Worm (Caenorhabditis elegans): ENCODE measurements around the gene C04G6.2.

Gene C04G6.2

ce11 chrII:5091640-5092243 is 1.3 kb upstream of the C04G6.2 start, which contains the start of gene pld-1:
TSS of gene pld-1 (minus strand) at chrII:5091690.
- TF ChIP-seq sptf-1 (tag; optimal IDR thresholded peaks at IDR 0.05) (no peak), ceh-39 (tag; optimal IDR thresholded peaks at IDR 0.05) (no peak), ham-2 (GFP tag; optimal IDR thresholded peaks at IDR 0.05) (no peak), tbx-8 (GFP tag; optimal IDR thresholded peaks at IDR 0.05) (no peak), snpc-4 (tag; optimal IDR thresholded peaks at IDR 0.05) (no peak), pha-4 (tag; optimal IDR thresholded peaks at IDR 0.05) (no peak), mab-5 (tag; optimal IDR thresholded peaks at IDR 0.05) (no peak)

ce11 chrII:5093945-5094344 is 914 bp downstream of the C04G6.2 start, which contains the start of gene C04G6.13:
TSS of gene C04G6.13 (plus strand) at chrII:5094245.
- no peak for TF ChIP-seq snpc-4 (tag; optimal IDR thresholded peaks at IDR 0.05)
- TF ChIP-seq tbx-8 (GFP tag; optimal IDR thresholded peaks at IDR 0.05): no peak
- no peak for TF ChIP-seq ces-1 (GFP tag; optimal IDR thresholded peaks at IDR 0.05)
- no peak for TF ChIP-seq unc-120 (tag; optimal IDR thresholded peaks at IDR 0.05; ENCODE audit: poor library complexity, severe bottlenecking)
- TF ChIP-seq elt-1 (tag; optimal IDR thresholded peaks at IDR 0.05; ENCODE audit: borderline replicate concordance, insufficient read depth): no peak
- TF ChIP-seq drap-1 (GFP tag; optimal IDR thresholded peaks at IDR 0.05): no peak
- no peak for TF ChIP-seq mep-1 (tag; optimal IDR thresholded peaks at IDR 0.05)
- no peak for TF ChIP-seq lsy-2 (tag; optimal IDR thresholded peaks at IDR 0.05)
- no peak for TF ChIP-seq blmp-1 (tag; optimal IDR thresholded peaks at IDR 0.05)
- no peak for TF ChIP-seq M03D4.4 (tag; optimal IDR thresholded peaks at IDR 0.05)
- TF ChIP-seq ceh-83 (GFP tag; optimal IDR thresholded peaks at IDR 0.05): no peak
- no peak for TF ChIP-seq pha-4 (tag; optimal IDR thresholded peaks at IDR 0.05)
- TF ChIP-seq ceh-43 (GFP tag; optimal IDR thresholded peaks at IDR 0.05): no peak
- TF ChIP-seq ham-2 (GFP tag; optimal IDR thresholded peaks at IDR 0.05): no peak
- TF ChIP-seq hlh-1 (tag; optimal IDR thresholded peaks at IDR 0.05): no peak

- TF ChIP-seq nhr-28 (tag; optimal IDR thresholded peaks at IDR 0.05) (no peak), drap-1 (GFP tag; optimal IDR thresholded peaks at IDR 0.05) (no peak), mls-2 (tag; optimal IDR thresholded peaks at IDR 0.05) (no peak), sem-2 (GFP tag; optimal IDR thresholded peaks at IDR 0.05) (no peak), ceh-83 (GFP tag; optimal IDR thresholded peaks at IDR 0.05) (no peak), ham-2 (GFP tag; optimal IDR thresholded peaks at IDR 0.05) (no peak), nhr-2 (tag; optimal IDR thresholded peaks at IDR 0.05) (no peak), unc-120 (tag; optimal IDR thresholded peaks at IDR 0.05; ENCODE audit: poor library complexity, severe bottlenecking) (no peak), elt-1 (tag; optimal IDR thresholded peaks at IDR 0.05; ENCODE audit: borderline replicate concordance, insufficient read depth) (no peak), ceh-39 (tag; optimal IDR thresholded peaks at IDR 0.05) (no peak), unc-62 (GFP tag; optimal IDR thresholded peaks at IDR 0.05) (no peak), lin-32 (GFP tag; optimal IDR thresholded peaks at IDR 0.05) (no peak), nhr-237 (tag; optimal IDR thresholded peaks at IDR 0.05) (no peak), elt-3 (tag; optimal IDR thresholded peaks at IDR 0.05) (no peak), blmp-1 (tag; optimal IDR thresholded peaks at IDR 0.05) (no peak), cnd-1 (tag; optimal IDR thresholded peaks at IDR 0.05) (no peak), zip-8 (tag; optimal IDR thresholded peaks at IDR 0.05) (no peak)
Measured at ce11 chrII:5099034-5099433, 6.0 kb downstream of the C04G6.2 start.

- no peak for TF ChIP-seq ceh-39 (tag; optimal IDR thresholded peaks at IDR 0.05)
- TF ChIP-seq ceh-83 (GFP tag; optimal IDR thresholded peaks at IDR 0.05): no peak
- no peak for TF ChIP-seq nhr-12 (tag; optimal IDR thresholded peaks at IDR 0.05)
- TF ChIP-seq mep-1 (tag; optimal IDR thresholded peaks at IDR 0.05): no peak
- no peak for TF ChIP-seq cnd-1 (tag; optimal IDR thresholded peaks at IDR 0.05)
- TF ChIP-seq hlh-1 (tag; optimal IDR thresholded peaks at IDR 0.05): no peak
- no peak for TF ChIP-seq unc-39 (tag; optimal IDR thresholded peaks at IDR 0.05)
- no peak for TF ChIP-seq pha-4 (tag; optimal IDR thresholded peaks at IDR 0.05)
- no peak for TF ChIP-seq sptf-1 (tag; optimal IDR thresholded peaks at IDR 0.05)
- no peak for TF ChIP-seq lin-32 (GFP tag; optimal IDR thresholded peaks at IDR 0.05)
- no peak for TF ChIP-seq elt-3 (tag; optimal IDR thresholded peaks at IDR 0.05)
- TF ChIP-seq ceh-43 (GFP tag; optimal IDR thresholded peaks at IDR 0.05): no peak
- TF ChIP-seq ham-2 (GFP tag; optimal IDR thresholded peaks at IDR 0.05): no peak
- TF ChIP-seq mab-5 (tag; optimal IDR thresholded peaks at IDR 0.05): no peak
- TF ChIP-seq drap-1 (GFP tag; optimal IDR thresholded peaks at IDR 0.05): no peak
- no peak for TF ChIP-seq M03D4.4 (tag; optimal IDR thresholded peaks at IDR 0.05)
- no peak for TF ChIP-seq unc-62 (GFP tag; optimal IDR thresholded peaks at IDR 0.05)
Measured at ce11 chrII:5099649-5100048, 6.6 kb downstream of the C04G6.2 start, which contains the start of gene C04G6.6. TSS of gene C04G6.6 (minus strand) at chrII:5099749.

- no peak for TF ChIP-seq sptf-1 (tag; optimal IDR thresholded peaks at IDR 0.05)
- no peak for TF ChIP-seq nhr-28 (tag; optimal IDR thresholded peaks at IDR 0.05)
- TF ChIP-seq ceh-83 (GFP tag; optimal IDR thresholded peaks at IDR 0.05): no peak
- no peak for TF ChIP-seq tbx-8 (GFP tag; optimal IDR thresholded peaks at IDR 0.05)
- no peak for TF ChIP-seq M03D4.4 (tag; optimal IDR thresholded peaks at IDR 0.05)
- TF ChIP-seq ztf-11 (tag; optimal IDR thresholded peaks at IDR 0.05): no peak
- TF ChIP-seq elt-1 (tag; optimal IDR thresholded peaks at IDR 0.05; ENCODE audit: borderline replicate concordance, insufficient read depth): no peak
- no peak for TF ChIP-seq sem-2 (GFP tag; optimal IDR thresholded peaks at IDR 0.05)
- TF ChIP-seq mls-2 (tag; optimal IDR thresholded peaks at IDR 0.05): no peak
- TF ChIP-seq nhr-2 (tag; optimal IDR thresholded peaks at IDR 0.05): no peak
- no peak for TF ChIP-seq lin-32 (GFP tag; optimal IDR thresholded peaks at IDR 0.05)
- no peak for TF ChIP-seq nhr-12 (tag; optimal IDR thresholded peaks at IDR 0.05)
- no peak for TF ChIP-seq ceh-39 (tag; optimal IDR thresholded peaks at IDR 0.05)
- no peak for TF ChIP-seq cnd-1 (tag; optimal IDR thresholded peaks at IDR 0.05)
- TF ChIP-seq nhr-76 (tag; optimal IDR thresholded peaks at IDR 0.05): no peak
- TF ChIP-seq nhr-237 (tag; optimal IDR thresholded peaks at IDR 0.05): no peak
- TF ChIP-seq ceh-43 (GFP tag; optimal IDR thresholded peaks at IDR 0.05): no peak
- no peak for TF ChIP-seq pha-4 (tag; optimal IDR thresholded peaks at IDR 0.05)
Measured at ce11 chrII:5101701-5102100, 8.7 kb downstream of the C04G6.2 start, which contains the start of the genes idpb-3 and idpb-1. TSS of gene idpb-3 (minus strand) at chrII:5101801. TSS of gene idpb-1 (plus strand) at chrII:5101984.
